In genomic region chr3L:6488405-6488804, dm6 we compare ENCODE assay signal across 1 fruit fly cellular context.
TF ChIP-seq lines count a peak whose summit lies in the region.

Gene CG10147, minus strand, starts transcription at chr3L:6488424.
Gene Bulli, plus strand, starts transcription at chr3L:6488681.

TF ChIP-seq in whole organism, embryonic, 481 proteins besides CTCF, POLR2A, EP300 and RAD21 (continued from another document):
- peak; percentile 93 for TF ChIP-seq Bgb (GFP tag; IDR thresholded peaks at IDR 0.05; lab: Robert Waterston, UW; ENCODE audit: partially characterized antibody)
- TF ChIP-seq CG6683 (GFP tag; optimal IDR thresholded peaks at IDR 0.05; lab: Kevin White, UChicago), result peak; percentile 89
- TF ChIP-seq CG9727 (GFP tag; optimal IDR thresholded peaks at IDR 0.05; lab: Kevin White, UChicago), result peak; percentile 98
- TF ChIP-seq fd96Cb (tag; optimal IDR thresholded peaks at IDR 0.05; lab: Kevin White, UChicago), result peak; percentile 98
- TF ChIP-seq wor (GFP tag; IDR thresholded peaks at IDR 0.05; lab: Robert Waterston, UW), result peak; percentile 96
- peak; percentile 84 for TF ChIP-seq CG8359 (GFP tag; optimal IDR thresholded peaks at IDR 0.05; lab: Kevin White, UChicago; ENCODE audit: borderline replicate concordance)
- TF ChIP-seq Nf-YB (GFP tag; optimal IDR thresholded peaks at IDR 0.05; lab: Kevin White, UChicago), result peak; percentile 84
- TF ChIP-seq dati (GFP tag; IDR thresholded peaks at IDR 0.05; lab: Robert Waterston, UW), result peak; percentile 91
- peak; percentile 92 for TF ChIP-seq Lim3 (GFP tag; IDR thresholded peaks at IDR 0.05; lab: Robert Waterston, UW)
- peak; percentile 98 for TF ChIP-seq esg (GFP tag; conservative IDR thresholded peaks at IDR 0.05; lab: Robert Waterston, UW)
- peak; percentile 99 for TF ChIP-seq dmrt11E (tag; optimal IDR thresholded peaks at IDR 0.05; lab: Kevin White, UChicago)
- TF ChIP-seq sens-2 (GFP tag; IDR thresholded peaks at IDR 0.05; lab: Robert Waterston, UW), result peak; percentile 94
- TF ChIP-seq CG17361 (GFP tag; IDR thresholded peaks at IDR 0.05; lab: Robert Waterston, UW), result peak; percentile 99
- peak; percentile 91 for TF ChIP-seq fu2 (GFP tag; optimal IDR thresholded peaks at IDR 0.05; lab: Kevin White, UChicago)
- peak; percentile 54 for TF ChIP-seq btn (GFP tag; optimal IDR thresholded peaks at IDR 0.05; lab: Kevin White, UChicago)
- TF ChIP-seq CG14441 (GFP tag; IDR thresholded peaks at IDR 0.05; lab: Robert Waterston, UW), result peak; percentile 98
- peak; percentile 93 for TF ChIP-seq unc-4 (GFP tag; IDR thresholded peaks at IDR 0.05; lab: Robert Waterston, UW; ENCODE audit: partially characterized antibody)
- peak; percentile 91 for TF ChIP-seq YL-1 (GFP tag; optimal IDR thresholded peaks at IDR 0.05; lab: Kevin White, UChicago)
- peak; percentile 84 for TF ChIP-seq CG6654 (GFP tag; optimal IDR thresholded peaks at IDR 0.05; lab: Kevin White, UChicago)
- TF ChIP-seq gce (GFP tag; IDR thresholded peaks at IDR 0.05; lab: Robert Waterston, UW), result peak; percentile 92
- peak; percentile 92 for TF ChIP-seq bbx (GFP tag; IDR thresholded peaks at IDR 0.05; lab: Robert Waterston, UW; ENCODE audit: partially characterized antibody)
- peak; percentile 91 for TF ChIP-seq BtbVII (GFP tag; optimal IDR thresholded peaks at IDR 0.05; lab: Kevin White, UChicago)
- TF ChIP-seq tio (GFP tag; optimal IDR thresholded peaks at IDR 0.05; lab: Kevin White, UChicago), result peak; percentile 97
- TF ChIP-seq Spps (tag; optimal IDR thresholded peaks at IDR 0.05; lab: Kevin White, UChicago), result peak; percentile 94
- peak; percentile 98 for TF ChIP-seq CG11093 (GFP tag; IDR thresholded peaks at IDR 0.05; lab: Robert Waterston, UW)
- TF ChIP-seq CG1024 (GFP tag; IDR thresholded peaks at IDR 0.05; lab: Robert Waterston, UW), result peak; percentile 93
- TF ChIP-seq CG18599 (GFP tag; optimal IDR thresholded peaks at IDR 0.05; lab: Kevin White, UChicago), result peak; percentile 95
- TF ChIP-seq Oli (tag; optimal IDR thresholded peaks at IDR 0.05; lab: Kevin White, UChicago), result peak; percentile 96
- TF ChIP-seq CG18011 (GFP tag; optimal IDR thresholded peaks at IDR 0.05; lab: Kevin White, UChicago), result peak; percentile 87
- TF ChIP-seq Aef1 (GFP tag; IDR thresholded peaks at IDR 0.05; lab: Robert Waterston, UW), result peak; percentile 99
- peak; percentile 97 for TF ChIP-seq croc (GFP tag; conservative IDR thresholded peaks at IDR 0.05; lab: Robert Waterston, UW)
- peak; percentile 95 for TF ChIP-seq CG4854 (GFP tag; optimal IDR thresholded peaks at IDR 0.05; lab: Kevin White, UChicago)
- peak; percentile 94 for TF ChIP-seq CG43689 (GFP tag; IDR thresholded peaks at IDR 0.05; lab: Robert Waterston, UW)
- TF ChIP-seq lola (GFP tag; optimal IDR thresholded peaks at IDR 0.05; lab: Kevin White, UChicago), result peak in 1 of 3 experiments; percentile 99
- peak; percentile 93 for TF ChIP-seq CG3726 (GFP tag; IDR thresholded peaks at IDR 0.05; lab: Robert Waterston, UW)
TF ChIP-seq in whole organism, embryonic: peak in this region for 459.
